Fruit fly (Drosophila melanogaster) whole organism, embryonic: Measurements from ENCODE around the gene Tfb4.

Experiments
- ATbp ChIP-seq: fragments of 200-800 bp; sonication (Bioruptor generic); optimal IDR thresholded peaks from 2 replicates; lab custom pipeline; 2017; ENCODE audit warnings: missing biosample characterization, mild to moderate bottlenecking, missing genetic modification characterization, missing genetic modification reagents
- Antp ChIP-seq: fragments of 200-800 bp; sonication (Bioruptor generic); optimal IDR thresholded peaks from 3 replicates; lab custom pipeline; 2016; ENCODE audit warnings: missing biosample characterization, missing genetic modification characterization
- Atf-2 ChIP-seq: fragments of 200-800 bp; sonication (Bioruptor generic); optimal IDR thresholded peaks from 2 replicates; lab custom pipeline; 2016; ENCODE audit warnings: missing biosample characterization, missing genetic modification characterization
- CG10366 ChIP-seq: fragments of 200-800 bp; sonication (Bioruptor generic); IDR thresholded peaks from 2 replicates; pipeline ENCODE4 v1.3.6; 2022; ENCODE audit warnings: missing biosample characterization, missing genetic modification characterization
- CG10462 ChIP-seq: fragments of 200-800 bp; sonication (Bioruptor generic); optimal IDR thresholded peaks from 2 replicates; lab custom pipeline; 2016; ENCODE audit warnings: missing biosample characterization, missing genetic modification characterization
- CG10959 ChIP-seq: fragments of 200-800 bp; sonication (Bioruptor generic); IDR thresholded peaks from 2 replicates; pipeline ENCODE4 v1.3.6; 2022; ENCODE audit warnings: missing biosample characterization, missing genetic modification characterization
- CG11504 ChIP-seq: fragments of 200-800 bp; sonication (Bioruptor generic); optimal IDR thresholded peaks from 3 replicates; lab custom pipeline; 2019; ENCODE audit warnings: missing biosample characterization, mild to moderate bottlenecking, missing genetic modification characterization, moderate library complexity
- CG13894 ChIP-seq: fragments of 200-800 bp; sonication (Bioruptor generic); optimal IDR thresholded peaks from 3 replicates; lab custom pipeline; 2018; ENCODE audit warnings: missing biosample characterization, mild to moderate bottlenecking, missing genetic modification characterization, moderate library complexity
- CG15601 ChIP-seq: fragments of 200-800 bp; sonication (Bioruptor generic); optimal IDR thresholded peaks from 3 replicates; lab custom pipeline; 2019; ENCODE audit warnings: missing biosample characterization, mild to moderate bottlenecking, missing genetic modification characterization, moderate library complexity
- CG16779 ChIP-seq: fragments of 200-800 bp; sonication (Bioruptor generic); IDR thresholded peaks from 2 replicates; pipeline ENCODE4 v1.3.6; 2022; ENCODE audit warnings: missing biosample characterization, missing genetic modification characterization
- CG17186 ChIP-seq: fragments of 200-800 bp; sonication (Bioruptor generic); optimal IDR thresholded peaks from 3 replicates; lab custom pipeline; 2017; ENCODE audit warnings: missing biosample characterization, missing genetic modification reagents, missing genetic modification characterization
- CG17829 ChIP-seq: fragments of 200-800 bp; optimal IDR thresholded peaks from 2 replicates; lab custom pipeline; 2019; ENCODE audit warnings: missing biosample characterization, mild to moderate bottlenecking, missing genetic modification characterization, moderate library complexity
- CG18262 ChIP-seq: fragments of 200-800 bp; optimal IDR thresholded peaks from 3 replicates; lab custom pipeline; 2019; ENCODE audit warnings: missing biosample characterization, mild to moderate bottlenecking, missing genetic modification characterization, moderate library complexity
- CG2116 ChIP-seq: fragments of 200-800 bp; sonication (Bioruptor generic); optimal IDR thresholded peaks from 3 replicates; lab custom pipeline; 2018; ENCODE audit warnings: missing biosample characterization, mild to moderate bottlenecking, missing genetic modification characterization
- CG2889 ChIP-seq: fragments of 200-800 bp; sonication (Bioruptor generic); IDR thresholded peaks from 3 replicates; pipeline ENCODE4 v1.3.6; 2022; ENCODE audit warnings: missing biosample characterization, missing genetic modification characterization
- CG30431 ChIP-seq: fragments of 200-800 bp; sonication (Bioruptor generic); optimal IDR thresholded peaks from 2 replicates; lab custom pipeline; 2017; ENCODE audit warnings: missing biosample characterization, missing genetic modification characterization
- CG31388 ChIP-seq: fragments of 200-800 bp; sonication (Bioruptor generic); optimal IDR thresholded peaks from 2 replicates; lab custom pipeline; 2016; ENCODE audit warnings: missing biosample characterization, missing genetic modification characterization
- CG3847 ChIP-seq: fragments of 200-800 bp; sonication (Bioruptor generic); IDR thresholded peaks from 2 replicates; pipeline ENCODE4 v1.3.6; 2022; ENCODE audit warnings: missing biosample characterization, missing genetic modification characterization
- CG7271 ChIP-seq: fragments of 200-800 bp; sonication (Bioruptor generic); optimal IDR thresholded peaks from 2 replicates; lab custom pipeline; 2018; ENCODE audit warnings: missing biosample characterization, mild to moderate bottlenecking, missing genetic modification characterization, moderate library complexity
- CG8290 ChIP-seq, 3 experiments: fragments of 200-800 bp; sonication (Bioruptor generic); optimal IDR thresholded peaks; 2 replicates each; lab custom pipeline; 2016 to 2019; ENCODE audit warnings: missing biosample characterization in 3 of 3, missing genetic modification characterization in 3 of 3, mild to moderate bottlenecking in 2 of 3, moderate library complexity in 1 of 3
- CG8359 ChIP-seq: fragments of 200-800 bp; sonication (Bioruptor generic); optimal IDR thresholded peaks from 2 replicates; lab custom pipeline; 2017; ENCODE audit warnings: missing biosample characterization, mild to moderate bottlenecking, missing genetic modification characterization, borderline replicate concordance
- CoRest ChIP-seq: fragments of 200-800 bp; sonication (Bioruptor generic); optimal IDR thresholded peaks from 3 replicates; lab custom pipeline; 2018; ENCODE audit warnings: missing biosample characterization, mild to moderate bottlenecking, missing genetic modification characterization, moderate library complexity
- Deaf1 ChIP-seq: fragments of 200-800 bp; optimal IDR thresholded peaks from 3 replicates; lab custom pipeline; 2019; ENCODE audit warnings: missing biosample characterization, mild to moderate bottlenecking, missing genetic modification characterization, moderate library complexity
- Dek ChIP-seq: fragments of 200-800 bp; sonication (Bioruptor generic); optimal IDR thresholded peaks from 3 replicates; lab custom pipeline; 2019; ENCODE audit warnings: missing biosample characterization, mild to moderate bottlenecking, missing genetic modification characterization, moderate library complexity
- Dip3 ChIP-seq: fragments of 200-800 bp; sonication (Bioruptor generic); optimal IDR thresholded peaks from 3 replicates; lab custom pipeline; 2016; ENCODE audit warnings: missing biosample characterization, missing genetic modification characterization
- E2f2 ChIP-seq: fragments of 200-800 bp; sonication (Bioruptor generic); IDR thresholded peaks from 2 replicates; pipeline ENCODE4 v1.3.6; 2022; ENCODE audit warnings: missing biosample characterization, missing genetic modification characterization
- ERR ChIP-seq: fragments of 200-800 bp; sonication (Bioruptor generic); optimal IDR thresholded peaks from 2 replicates; lab custom pipeline; 2016; ENCODE audit warnings: missing biosample characterization, missing genetic modification characterization
- Hr3 ChIP-seq: fragments of 200-800 bp; sonication (Bioruptor generic); optimal IDR thresholded peaks from 3 replicates; lab custom pipeline; 2016; ENCODE audit warnings: missing biosample characterization, missing genetic modification characterization
- Myb ChIP-seq: fragments of 200-800 bp; sonication (Bioruptor generic); optimal IDR thresholded peaks from 2 replicates; lab custom pipeline; 2016; ENCODE audit warnings: missing biosample characterization, missing genetic modification characterization
- Opbp ChIP-seq: fragments of 200-800 bp; sonication (Bioruptor generic); IDR thresholded peaks from 3 replicates; pipeline ENCODE4 v1.3.6; 2022; ENCODE audit warnings: missing biosample characterization, missing genetic modification characterization; ENCODE audit not compliant: partially characterized antibody
- Ptx1 ChIP-seq: fragments of 200-800 bp; sonication (Bioruptor generic); IDR thresholded peaks from 2 replicates; pipeline ENCODE4 v1.3.6; 2022; ENCODE audit warnings: missing biosample characterization, missing genetic modification characterization
- Side ChIP-seq: fragments of 200-800 bp; sonication (Bioruptor generic); optimal IDR thresholded peaks from 2 replicates; lab custom pipeline; 2016; ENCODE audit warnings: missing biosample characterization, missing genetic modification characterization
- Xbp1 ChIP-seq: fragments of 200-800 bp; sonication (Bioruptor generic); optimal IDR thresholded peaks from 3 replicates; lab custom pipeline; 2016; ENCODE audit warnings: missing biosample characterization, mild to moderate bottlenecking, missing genetic modification characterization
- Xrp1 ChIP-seq: fragments of 200-800 bp; sonication (Bioruptor generic); IDR thresholded peaks from 2 replicates; pipeline ENCODE4 v1.3.6; 2022; ENCODE audit warnings: missing biosample characterization, missing genetic modification characterization
- ap ChIP-seq: fragments of 200-800 bp; sonication (Bioruptor generic); IDR thresholded peaks from 2 replicates; pipeline ENCODE4 v1.3.6; 2022; ENCODE audit warnings: missing biosample characterization, missing genetic modification characterization
- ato ChIP-seq: fragments of 200-800 bp; sonication (Bioruptor generic); IDR thresholded peaks from 2 replicates; pipeline ENCODE4 v1.3.6; 2022; ENCODE audit warnings: missing biosample characterization, missing genetic modification characterization; ENCODE audit not compliant: partially characterized antibody
- btn ChIP-seq: fragments of 200-800 bp; sonication (Bioruptor generic); optimal IDR thresholded peaks from 2 replicates; lab custom pipeline; 2016; ENCODE audit warnings: missing biosample characterization, missing genetic modification characterization
- corto ChIP-seq: fragments of 200-800 bp; sonication (Bioruptor generic); optimal IDR thresholded peaks from 2 replicates; lab custom pipeline; 2016; ENCODE audit warnings: missing biosample characterization, mild to moderate bottlenecking, missing genetic modification characterization, moderate library complexity
- gcm2 ChIP-seq: fragments of 200-800 bp; sonication (Bioruptor generic); optimal IDR thresholded peaks from 2 replicates; lab custom pipeline; 2016; ENCODE audit warnings: missing biosample characterization, missing genetic modification characterization
- grau ChIP-seq: fragments of 200-800 bp; optimal IDR thresholded peaks from 3 replicates; lab custom pipeline; 2019; ENCODE audit warnings: missing biosample characterization, mild to moderate bottlenecking, missing genetic modification characterization, moderate library complexity
- hbn ChIP-seq: fragments of 200-800 bp; sonication (Bioruptor generic); IDR thresholded peaks from 2 replicates; pipeline ENCODE4 v1.3.6; 2022; ENCODE audit warnings: missing biosample characterization, missing genetic modification characterization; ENCODE audit not compliant: partially characterized antibody
- kah ChIP-seq: fragments of 200-800 bp; sonication (Bioruptor generic); optimal IDR thresholded peaks from 2 replicates; lab custom pipeline; 2018; ENCODE audit warnings: missing biosample characterization, mild to moderate bottlenecking, missing genetic modification characterization
- ken ChIP-seq: fragments of 200-800 bp; sonication (Bioruptor generic); IDR thresholded peaks from 3 replicates; pipeline ENCODE4 v1.3.6; 2022; ENCODE audit warnings: missing biosample characterization, missing genetic modification characterization
- lola ChIP-seq, 3 experiments: fragments of >200 bp in 2 of 3; fragments of 200-800 bp in 1 of 3; sonication (Bioruptor generic) in 1 of 3; optimal IDR thresholded peaks; 2 replicates each; lab custom pipeline; 2017 to 2019; ENCODE audit warnings: missing biosample characterization in 3 of 3, missing genetic modification characterization in 3 of 3, mild to moderate bottlenecking in 1 of 3, moderate library complexity in 1 of 3
- otp ChIP-seq: fragments of 200-800 bp; sonication (Bioruptor generic); IDR thresholded peaks from 3 replicates; pipeline ENCODE4, ENCODE4 v1.3.6; 2022; ENCODE audit warnings: missing biosample characterization, missing genetic modification characterization
- pum ChIP-seq: fragments of 200-800 bp; sonication (Bioruptor generic); optimal IDR thresholded peaks from 2 replicates; lab custom pipeline; 2016; ENCODE audit warnings: missing biosample characterization, missing genetic modification characterization
- repo ChIP-seq: fragments of 200-800 bp; sonication (Bioruptor generic); optimal IDR thresholded peaks from 2 replicates; lab custom pipeline; 2016; ENCODE audit warnings: missing biosample characterization, missing genetic modification characterization
- shn ChIP-seq: fragments of 200-800 bp; sonication (Bioruptor generic); optimal IDR thresholded peaks from 3 replicates; lab custom pipeline; 2016; ENCODE audit warnings: missing biosample characterization, missing genetic modification characterization
- sim ChIP-seq: fragments of 200-800 bp; sonication (Bioruptor generic); IDR thresholded peaks from 2 replicates; pipeline ENCODE4 v1.3.6; 2022; ENCODE audit warnings: missing biosample characterization, missing genetic modification characterization
- sqz ChIP-seq: fragments of 200-800 bp; sonication (Bioruptor generic); optimal IDR thresholded peaks from 3 replicates; lab custom pipeline; 2018; ENCODE audit warnings: missing biosample characterization, mild to moderate bottlenecking, missing genetic modification characterization
- tup ChIP-seq: fragments of 200-800 bp; sonication (Bioruptor generic); optimal IDR thresholded peaks from 2 replicates; lab custom pipeline; 2016; ENCODE audit warnings: missing biosample characterization, mild to moderate bottlenecking, missing genetic modification characterization, moderate library complexity

The Tfb4 gene

dm6 chr2L:1177522-1177921 lies 27.0 kb upstream of the Tfb4 start, which contains the start of gene CG4896 (continued):
- TF ChIP-seq CG3847 (GFP tag; lab: Robert Waterston, UW), result peak; percentile 37
- no peak for TF ChIP-seq Hr3 (GFP tag; lab: Kevin White, UChicago)
- TF ChIP-seq CG30431 (GFP tag; lab: Kevin White, UChicago), result no peak
- TF ChIP-seq CG10462 (GFP tag; lab: Kevin White, UChicago), result no peak
- no peak for TF ChIP-seq CG18262 (tag; lab: Kevin White, UChicago)
- TF ChIP-seq Ptx1 (GFP tag; lab: Robert Waterston, UW), result no peak
- no peak for TF ChIP-seq Dek (tag; lab: Kevin White, UChicago)
- no peak for TF ChIP-seq CG17829
- TF ChIP-seq btn (GFP tag; lab: Kevin White, UChicago), result no peak
- TF ChIP-seq CG8290 (GFP tag; optimal IDR thresholded peaks at IDR 0.05; lab: Kevin White, UChicago), result peak; percentile 60
- peak in 1 of 2 experiments; percentile 89 for TF ChIP-seq CG8290 (tag; optimal IDR thresholded peaks at IDR 0.05; lab: Kevin White, UChicago)
- no peak for TF ChIP-seq CG10959 (GFP tag; lab: Robert Waterston, UW)
- TF ChIP-seq grau, result no peak
- TF ChIP-seq CoRest (tag; lab: Kevin White, UChicago), result peak; percentile 29
- TF ChIP-seq lola (GFP tag; optimal IDR thresholded peaks at IDR 0.05; lab: Kevin White, UChicago), result no peak
- TF ChIP-seq ken (GFP tag; lab: Robert Waterston, UW), result no peak
- no peak for TF ChIP-seq Dip3 (GFP tag; lab: Kevin White, UChicago)
- TF ChIP-seq hbn (GFP tag; lab: Robert Waterston, UW), result peak; percentile 36; the same call in 1 of the 2 replicates
- TF ChIP-seq CG13894 (tag; lab: Kevin White, UChicago), result no peak
- TF ChIP-seq repo (GFP tag; lab: Kevin White, UChicago), result no peak
- TF ChIP-seq Myb (GFP tag; lab: Kevin White, UChicago), result peak; percentile 99
- TF ChIP-seq ATbp (GFP tag; lab: Kevin White, UChicago), result no peak
- TF ChIP-seq shn (GFP tag; lab: Kevin White, UChicago), result peak; percentile 10
- no peak for TF ChIP-seq ap (GFP tag; lab: Robert Waterston, UW)
- TF ChIP-seq CG16779, result no peak
- no peak for TF ChIP-seq gcm2
- TF ChIP-seq kah, result no peak
- TF ChIP-seq pum (GFP tag; lab: Kevin White, UChicago), result no peak
- no peak for TF ChIP-seq CG7271 (tag; lab: Kevin White, UChicago)
- no peak for TF ChIP-seq CG2889 (GFP tag; lab: Robert Waterston, UW)
- TF ChIP-seq CG15601 (tag; lab: Kevin White, UChicago), result no peak
- peak; percentile 68 for TF ChIP-seq E2f2 (GFP tag; lab: Robert Waterston, UW)
- no peak for TF ChIP-seq otp (GFP tag; lab: Robert Waterston, UW)
- TF ChIP-seq CG10366, result no peak
- TF ChIP-seq Atf-2 (GFP tag; lab: Kevin White, UChicago), result no peak
- no peak for TF ChIP-seq corto
- peak; percentile 27; the same call in 1 of the 2 replicates for TF ChIP-seq Xrp1 (GFP tag; lab: Robert Waterston, UW)
- no peak for TF ChIP-seq Side (GFP tag; lab: Kevin White, UChicago)
- TF ChIP-seq Antp (GFP tag; lab: Kevin White, UChicago), result no peak
- peak; percentile 83 for TF ChIP-seq Opbp
- TF ChIP-seq ERR (GFP tag; lab: Kevin White, UChicago), result no peak
- peak; percentile 57 for TF ChIP-seq CG2116 (GFP tag; lab: Kevin White, UChicago)
- no peak for TF ChIP-seq CG11504
- no peak for TF ChIP-seq sim
- TF ChIP-seq Deaf1 (tag; lab: Kevin White, UChicago), result peak; percentile 75
- no peak for TF ChIP-seq CG31388 (GFP tag; lab: Kevin White, UChicago)
- no peak for TF ChIP-seq tup
- TF ChIP-seq ato (GFP tag; lab: Robert Waterston, UW), result peak; percentile 66
- TF ChIP-seq CG8359 (GFP tag; lab: Kevin White, UChicago), result no peak
- TF ChIP-seq Xbp1, result peak; percentile 19
- TF ChIP-seq sqz (GFP tag; lab: Kevin White, UChicago), result no peak
- TF ChIP-seq CG17186 (GFP tag; lab: Kevin White, UChicago), result no peak
